Worm (Caenorhabditis elegans): ENCODE results near the gene rcd-1.

Gene rcd-1

DNA sequence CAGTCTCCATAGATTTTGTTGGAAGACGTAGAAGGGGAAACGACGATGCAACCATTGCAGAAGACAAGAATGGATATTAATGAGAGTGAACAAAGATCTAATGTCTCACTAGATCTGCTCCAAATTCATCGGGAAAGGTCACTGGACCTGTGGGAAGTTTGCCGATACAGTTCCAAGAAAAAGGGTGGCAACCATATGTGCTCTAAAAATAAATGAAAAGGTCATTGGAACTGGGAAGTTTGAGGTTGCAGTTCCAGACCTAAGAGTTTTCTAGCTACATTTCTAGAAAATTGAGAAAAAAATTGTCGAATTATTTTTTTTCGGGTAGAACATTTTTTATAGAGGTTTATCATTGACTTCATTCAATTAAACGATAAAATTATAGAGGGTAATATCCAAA, 6.3 kb upstream of the rcd-1 start, which contains the start of gene fbxb-92:
TSS of gene fbxb-92 (minus strand) at position 101 of the 400 bp plus-strand sequence.
- TF ChIP-seq R02D3.7 (tag; optimal IDR thresholded peaks at IDR 0.05) = no peak
- TF ChIP-seq egl-5 (tag; optimal IDR thresholded peaks at IDR 0.05) = no peak
- TF ChIP-seq ztf-11 (tag; optimal IDR thresholded peaks at IDR 0.05) = no peak
- TF ChIP-seq daf-12 (tag; optimal IDR thresholded peaks at IDR 0.05) = no peak
- no peak for TF ChIP-seq ztf-4 (tag; optimal IDR thresholded peaks at IDR 0.05)
- no peak for TF ChIP-seq nhr-67 (tag; optimal IDR thresholded peaks at IDR 0.05)
- TF ChIP-seq skn-1 (tag; optimal IDR thresholded peaks at IDR 0.05) = no peak
- TF ChIP-seq nhr-43 (tag; optimal IDR thresholded peaks at IDR 0.05; ENCODE audit: poor library complexity, severe bottlenecking) = no peak
- no peak for TF ChIP-seq snpc-4 (tag; optimal IDR thresholded peaks at IDR 0.05)
- TF ChIP-seq elt-2 (tag; optimal IDR thresholded peaks at IDR 0.05) = no peak
- no peak for TF ChIP-seq unc-62 (GFP tag; optimal IDR thresholded peaks at IDR 0.05)
- no peak for TF ChIP-seq ZK546.5 (tag; optimal IDR thresholded peaks at IDR 0.05)
- TF ChIP-seq nhr-76 (tag; optimal IDR thresholded peaks at IDR 0.05) = no peak
- no peak for TF ChIP-seq jun-1 (tag; optimal IDR thresholded peaks at IDR 0.05)

ce11 chrII:3748719-3749118, 5.0 kb upstream of the rcd-1 start, which contains the start of gene fbxb-90:
Gene fbxb-90 (minus strand): TSS chrII:3748819.
- TF ChIP-seq nhr-237 (tag; optimal IDR thresholded peaks at IDR 0.05) (no peak), jun-1 (tag; optimal IDR thresholded peaks at IDR 0.05) (no peak), ceh-28 (tag; optimal IDR thresholded peaks at IDR 0.05) (no peak), ZK546.5 (tag; optimal IDR thresholded peaks at IDR 0.05) (no peak), egl-27 (tag; optimal IDR thresholded peaks at IDR 0.05) (no peak), ceh-16 (tag; optimal IDR thresholded peaks at IDR 0.05) (no peak), mdl-1 (tag; optimal IDR thresholded peaks at IDR 0.05) (no peak), fkh-10 (GFP tag; optimal IDR thresholded peaks at IDR 0.05) (no peak), elt-2 (tag; optimal IDR thresholded peaks at IDR 0.05) (no peak), nhr-11 (tag; optimal IDR thresholded peaks at IDR 0.05) (no peak), nhr-25 (tag; optimal IDR thresholded peaks at IDR 0.05) (no peak), nhr-67 (tag; optimal IDR thresholded peaks at IDR 0.05) (no peak), egl-5 (tag; optimal IDR thresholded peaks at IDR 0.05) (no peak), nhr-12 (tag; optimal IDR thresholded peaks at IDR 0.05) (no peak)

DNA sequence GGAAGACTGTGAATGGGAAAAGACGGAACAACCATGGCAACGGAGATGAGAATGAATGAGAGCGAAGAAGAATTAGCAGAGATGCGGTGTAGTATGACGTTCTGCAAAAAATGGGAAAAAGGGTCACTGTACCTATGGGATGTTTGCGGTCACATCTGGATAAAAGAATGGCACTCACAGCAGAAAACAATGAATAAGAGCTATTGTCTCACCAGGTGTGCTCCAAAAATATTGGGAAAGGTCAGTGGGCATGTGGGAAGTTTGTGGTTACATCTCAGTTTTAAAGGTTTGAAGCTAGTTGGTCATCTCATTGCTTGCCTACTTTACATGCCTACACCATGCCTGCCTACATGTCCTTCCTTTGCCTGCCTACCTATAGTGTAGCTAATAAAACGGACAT, 3.0 kb upstream of the rcd-1 start, which contains the start of gene fbxb-91:
TSS of gene fbxb-91 (minus strand) at position 101 of the 400 bp plus-strand sequence.
- TF ChIP-seq nhr-25 (tag; optimal IDR thresholded peaks at IDR 0.05) (no peak), mml-1 (tag; optimal IDR thresholded peaks at IDR 0.05) (no peak), nhr-77 (tag; optimal IDR thresholded peaks at IDR 0.05) (no peak)

- TF ChIP-seq egl-5 (tag; optimal IDR thresholded peaks at IDR 0.05) (no peak), nhr-28 (tag; optimal IDR thresholded peaks at IDR 0.05) (no peak), nhr-76 (tag; optimal IDR thresholded peaks at IDR 0.05) (no peak), lin-39 (tag; optimal IDR thresholded peaks at IDR 0.05) (no peak), nhr-12 (tag; optimal IDR thresholded peaks at IDR 0.05) (no peak), nhr-67 (tag; optimal IDR thresholded peaks at IDR 0.05) (no peak), ztf-11 (tag; optimal IDR thresholded peaks at IDR 0.05) (no peak), pha-4 (tag; optimal IDR thresholded peaks at IDR 0.05) (no peak), snpc-4 (tag; optimal IDR thresholded peaks at IDR 0.05) (no peak), nhr-77 (tag; optimal IDR thresholded peaks at IDR 0.05) (no peak), ama-1 (optimal IDR thresholded peaks at IDR 0.05) (no peak), ceh-16 (tag; optimal IDR thresholded peaks at IDR 0.05) (no peak), ceh-9 (tag; optimal IDR thresholded peaks at IDR 0.05) (no peak), hmg-11 (tag; optimal IDR thresholded peaks at IDR 0.05) (no peak), mml-1 (tag; optimal IDR thresholded peaks at IDR 0.05) (no peak)
Measured at ce11 chrII:3752184-3752583, 1.5 kb upstream of the rcd-1 start, which contains the start of gene sdz-11. Gene sdz-11 (minus strand): TSS chrII:3752284.

DNA sequence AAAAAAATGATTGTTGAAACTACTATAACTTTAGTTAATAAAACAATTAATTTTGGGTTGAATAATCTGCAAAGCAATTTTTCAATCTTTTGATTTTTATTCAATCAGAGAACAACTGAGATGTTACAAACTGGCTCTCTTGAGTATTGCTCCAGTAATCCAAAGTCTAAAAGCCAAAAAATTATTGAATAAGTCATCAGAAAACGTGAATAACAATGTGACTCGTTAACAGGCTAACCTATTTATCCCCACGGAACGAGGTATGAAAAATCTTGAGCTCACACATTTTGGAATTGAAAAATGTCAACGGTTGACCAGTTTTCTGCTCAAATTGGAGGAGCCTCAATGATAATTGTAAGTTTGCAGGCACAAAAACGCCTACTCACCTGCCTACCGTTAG, 3.8 kb downstream of the rcd-1 start, which contains the start of gene srx-111:
TSS of gene srx-111 (plus strand) at position 301 of the 400 bp plus-strand sequence.
- no peak for TF ChIP-seq fkh-10 (GFP tag; optimal IDR thresholded peaks at IDR 0.05)
- TF ChIP-seq ceh-16 (tag; optimal IDR thresholded peaks at IDR 0.05) = no peak
- TF ChIP-seq nhr-43 (tag; optimal IDR thresholded peaks at IDR 0.05; ENCODE audit: poor library complexity, severe bottlenecking) = no peak
- TF ChIP-seq nhr-237 (tag; optimal IDR thresholded peaks at IDR 0.05) = no peak
- no peak for TF ChIP-seq mml-1 (tag; optimal IDR thresholded peaks at IDR 0.05)
- TF ChIP-seq lin-39 (tag; optimal IDR thresholded peaks at IDR 0.05) = no peak
- TF ChIP-seq nhr-67 (tag; optimal IDR thresholded peaks at IDR 0.05) = no peak
- no peak for TF ChIP-seq eor-1 (tag; optimal IDR thresholded peaks at IDR 0.05)

DNA sequence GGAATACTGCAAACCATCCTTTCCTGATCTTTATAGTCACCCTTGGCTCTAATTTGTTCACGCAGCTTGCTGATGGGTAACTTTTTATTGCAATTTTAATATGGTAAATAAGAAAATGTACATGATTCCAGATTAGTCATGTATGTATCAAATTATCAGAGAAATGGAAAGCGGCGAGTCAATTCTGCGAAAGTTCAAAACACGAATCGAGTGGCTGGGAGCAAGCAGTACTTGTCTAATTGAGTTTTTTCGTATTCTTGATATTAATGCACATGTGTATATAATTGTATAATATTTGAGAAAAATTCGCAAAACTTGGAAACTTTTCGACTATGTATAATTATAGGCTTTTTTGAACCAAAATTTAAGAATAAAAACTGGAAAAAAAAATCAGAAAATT, 5.3 kb downstream of the rcd-1 start, which contains the start of gene T24E12.12:
TSS of gene T24E12.12 (plus strand) at position 281 of the 400 bp plus-strand sequence.
- TF ChIP-seq ZK546.5 (tag; optimal IDR thresholded peaks at IDR 0.05) (no peak), pqm-1 (tag; optimal IDR thresholded peaks at IDR 0.05) (no peak), ceh-28 (tag; optimal IDR thresholded peaks at IDR 0.05) (no peak), fos-1 (tag; optimal IDR thresholded peaks at IDR 0.05) (no peak), mml-1 (tag; optimal IDR thresholded peaks at IDR 0.05) (no peak), nhr-25 (tag; optimal IDR thresholded peaks at IDR 0.05) (no peak), nhr-28 (tag; optimal IDR thresholded peaks at IDR 0.05) (no peak), ztf-4 (tag; optimal IDR thresholded peaks at IDR 0.05) (no peak), snpc-4 (tag; optimal IDR thresholded peaks at IDR 0.05) (no peak), elt-3 (tag; optimal IDR thresholded peaks at IDR 0.05) (no peak), R02D3.7 (tag; optimal IDR thresholded peaks at IDR 0.05) (no peak), skn-1 (tag; optimal IDR thresholded peaks at IDR 0.05) (no peak)

Measured in whole organism, L3 larva.